Fruit fly (Drosophila melanogaster) S2 (cell line): ENCODE measurements around the gene CG3225.

Source experiments
- CG8478 ChIP-seq: fragments of >200 bp; optimal IDR thresholded peaks from 2 replicates; lab custom pipeline; 2018
- CTCF ChIP-seq, 2 experiments: fragments of >200 bp; optimal IDR thresholded peaks; 2 replicates each; lab custom pipeline; 2018

Gene CG3225

DNA sequence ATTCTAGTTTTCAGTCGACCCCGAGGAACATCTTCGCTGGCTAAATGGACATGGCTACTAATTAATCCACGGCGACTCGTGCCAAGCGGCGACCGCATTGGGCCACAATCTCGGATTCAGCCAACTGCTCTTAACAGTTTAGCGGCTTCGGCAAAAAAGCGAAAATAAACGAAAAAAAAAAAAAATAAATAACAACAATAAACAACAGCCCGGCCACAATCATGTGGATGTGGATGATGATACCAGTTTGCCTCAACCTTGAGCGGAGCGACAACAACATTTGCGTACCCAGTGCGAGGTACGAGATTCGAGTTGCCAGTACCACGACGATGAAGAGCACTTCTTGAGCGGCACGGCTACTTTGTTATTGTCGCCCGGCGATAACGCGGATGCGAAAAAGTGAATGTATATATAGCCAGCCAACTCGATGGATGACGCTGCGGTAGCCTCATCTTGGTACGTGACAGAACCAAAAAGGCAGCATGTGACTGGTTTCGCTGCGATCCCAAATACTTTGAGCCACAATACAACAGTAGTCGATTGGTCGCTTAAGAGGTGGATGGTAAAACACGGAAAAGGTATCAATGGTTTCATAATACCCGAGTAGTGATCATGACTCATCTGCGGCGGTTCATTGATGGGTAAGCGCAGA, 10.0 kb downstream of the CG3225 start:
- TF ChIP-seq CTCF (optimal IDR thresholded peaks at IDR 0.05; lab: Kevin White, UChicago), result no peak
- TF ChIP-seq CG8478 (lab: Kevin White, UChicago), result no peak

DNA sequence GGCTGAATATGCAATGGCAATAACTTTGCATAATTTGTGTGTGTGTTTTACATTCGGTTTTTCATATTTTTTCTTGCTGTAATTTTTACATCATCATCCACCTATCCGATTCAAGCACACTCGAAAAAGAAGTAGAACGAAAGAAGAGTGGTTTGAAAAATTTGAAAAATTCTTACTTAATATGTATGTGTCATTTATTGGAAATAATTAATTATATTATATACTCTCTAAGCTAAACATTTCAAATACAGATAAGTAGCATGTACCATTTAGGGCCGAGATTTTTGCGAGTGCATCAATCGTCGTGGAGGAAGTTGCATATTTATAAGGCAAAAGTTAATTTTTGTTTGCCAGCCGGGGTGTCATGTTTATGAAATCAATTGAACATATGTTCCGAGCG, 11.9 kb downstream of the CG3225 start:
- TF ChIP-seq CG8478 (lab: Kevin White, UChicago), result no peak
- TF ChIP-seq CTCF (optimal IDR thresholded peaks at IDR 0.05; lab: Kevin White, UChicago), result no peak

DNA sequence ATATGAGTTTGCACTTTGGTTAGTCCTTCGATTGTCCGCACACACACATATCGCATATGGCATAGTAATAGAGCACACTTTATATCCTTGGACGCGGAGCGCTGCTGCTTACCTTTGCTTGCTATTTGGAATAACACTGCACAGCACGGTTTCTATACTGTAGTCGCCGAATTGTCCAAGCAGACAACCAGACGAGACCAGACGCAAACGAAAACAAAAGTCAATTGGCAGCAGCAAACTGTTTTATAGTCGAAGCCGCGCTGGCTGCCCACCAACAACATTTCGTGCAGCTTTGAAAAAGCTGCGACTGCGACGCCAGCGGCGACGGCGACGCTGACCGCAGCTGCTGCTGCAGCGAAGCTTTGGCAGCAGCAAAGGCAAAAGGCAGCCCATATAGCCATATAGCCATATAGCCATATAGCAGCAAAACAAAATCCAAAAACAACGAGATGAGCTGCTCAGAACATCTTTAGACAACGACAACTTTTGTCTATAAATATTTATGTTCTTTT, 16.3 kb downstream of the CG3225 start, which contains the start of gene slf:
slf (minus strand) TSS at position 219 of the 512 bp plus-strand sequence.
- no peak for TF ChIP-seq CTCF (optimal IDR thresholded peaks at IDR 0.05; lab: Kevin White, UChicago)
- no peak for TF ChIP-seq CG8478 (lab: Kevin White, UChicago)

DNA sequence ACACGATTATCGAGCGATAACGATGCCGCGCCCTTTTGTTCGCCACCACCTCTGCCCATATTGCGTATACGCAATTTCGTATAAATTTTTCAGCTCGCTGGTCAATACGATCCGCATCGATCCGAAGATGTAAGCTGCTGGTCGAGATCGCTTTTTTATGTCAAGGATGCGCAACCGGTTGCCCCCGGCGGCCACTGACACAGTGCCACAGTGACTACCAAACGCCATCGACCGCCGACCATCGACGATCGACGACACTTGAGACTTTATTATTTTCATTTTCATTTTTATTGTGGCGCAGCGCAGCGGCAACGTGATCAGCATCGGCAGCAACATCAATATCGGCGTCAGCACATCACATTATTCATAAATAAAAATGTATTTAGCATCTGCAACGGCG, 18.0 kb downstream of the CG3225 start:
- no peak for TF ChIP-seq CG8478 (lab: Kevin White, UChicago)
- no peak for TF ChIP-seq CTCF (optimal IDR thresholded peaks at IDR 0.05; lab: Kevin White, UChicago)

DNA sequence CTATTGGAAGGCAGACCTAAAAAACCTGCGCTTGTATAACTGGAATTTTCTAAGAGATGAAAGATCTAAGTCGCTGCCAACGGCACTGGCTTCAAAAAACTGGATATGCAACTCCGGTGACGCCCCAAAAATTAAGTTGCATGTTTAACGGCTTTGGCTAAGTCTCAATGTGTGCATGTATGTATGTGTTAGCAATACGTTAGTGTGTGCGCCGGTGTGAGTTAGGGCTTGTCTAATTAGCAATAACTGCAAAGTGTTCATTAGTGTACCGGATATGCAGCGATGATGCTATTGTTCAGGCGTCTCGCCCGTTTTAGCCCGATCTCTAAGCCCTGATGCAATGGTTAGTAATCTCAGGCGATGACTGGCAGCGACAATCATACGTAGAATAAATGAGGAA, 19.2 kb downstream of the CG3225 start:
- TF ChIP-seq CG8478 (lab: Kevin White, UChicago) (no peak), CTCF (optimal IDR thresholded peaks at IDR 0.05; lab: Kevin White, UChicago) (no peak)

DNA sequence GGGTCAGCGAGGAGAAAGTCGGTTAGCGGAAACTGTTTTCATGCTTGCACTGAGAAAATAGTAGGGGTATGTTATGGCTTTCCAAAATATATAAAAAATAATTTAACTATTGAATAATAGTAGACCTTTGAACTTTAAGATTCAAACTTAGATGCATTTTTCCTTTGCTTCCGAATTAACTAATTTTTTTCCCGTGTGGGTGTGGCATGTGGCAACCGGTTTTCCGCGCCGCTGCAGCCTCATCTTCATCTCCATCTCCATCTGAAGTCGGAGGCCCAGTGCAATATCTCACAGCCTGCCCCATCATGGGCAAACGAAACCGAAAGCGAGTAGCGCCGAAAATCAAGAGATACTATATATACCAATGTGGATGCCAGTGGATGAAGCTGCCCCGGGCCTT, 20.4 kb downstream of the CG3225 start:
- TF ChIP-seq CTCF (optimal IDR thresholded peaks at IDR 0.05; lab: Kevin White, UChicago) (no peak), CG8478 (lab: Kevin White, UChicago) (no peak)

DNA sequence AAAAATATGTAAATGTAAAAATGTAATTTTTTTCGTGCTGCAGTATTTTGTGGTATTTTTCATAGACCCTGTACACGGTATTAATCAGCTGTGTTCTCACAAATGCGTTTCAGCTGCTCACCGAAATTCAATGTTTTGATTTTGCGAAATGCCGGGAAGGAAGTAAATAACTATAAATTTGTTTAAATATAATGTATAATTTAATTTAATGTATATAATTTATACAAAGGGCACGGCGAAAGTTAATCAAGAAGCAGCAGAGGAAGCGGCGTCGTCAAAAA, 23.6 kb downstream of the CG3225 start, which contains the start of gene CG3294:
CG3294 (plus strand) TSS at position 26 of the 281 bp plus-strand sequence.
- TF ChIP-seq CG8478 (lab: Kevin White, UChicago) (no peak), CTCF (optimal IDR thresholded peaks at IDR 0.05; lab: Kevin White, UChicago) (no peak)

DNA sequence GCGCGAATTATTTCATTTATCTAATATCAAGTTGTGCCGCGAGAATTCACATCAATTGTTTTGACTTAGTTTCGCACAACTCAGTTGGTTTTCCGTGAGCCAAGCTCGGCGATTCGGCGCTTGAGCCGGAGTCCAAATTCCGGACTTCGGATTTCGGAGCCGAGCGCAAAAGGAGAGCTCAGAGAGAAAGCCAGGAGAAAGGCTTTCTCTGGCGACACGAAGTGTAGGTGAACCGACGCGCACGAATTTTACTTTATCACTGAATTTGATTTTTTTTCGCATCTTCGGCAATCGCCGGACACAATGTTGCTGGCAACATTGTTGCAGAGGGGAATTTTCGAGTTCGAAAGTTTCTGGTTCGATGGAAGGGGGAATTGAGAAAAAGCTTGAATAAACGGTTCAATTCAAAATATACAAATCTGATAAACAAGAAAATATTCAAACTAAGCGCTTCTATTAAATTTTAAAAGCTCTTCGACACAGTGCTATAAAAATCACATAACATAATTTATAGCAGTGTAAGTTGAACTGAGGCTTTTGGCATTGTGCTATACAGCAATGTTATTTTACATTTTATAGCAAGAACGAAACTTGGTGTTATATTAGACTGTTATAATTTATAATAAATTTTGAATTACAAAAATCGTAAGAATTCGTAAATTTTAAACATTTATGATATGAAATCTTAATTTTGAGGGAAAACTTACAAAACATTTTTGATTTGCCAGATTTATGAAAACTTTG, 24.1 kb downstream of the CG3225 start, which contains the start of gene fipi:
fipi (minus strand) TSS at position 265 of the 744 bp plus-strand sequence.
- no peak for TF ChIP-seq CG8478 (lab: Kevin White, UChicago)
- TF ChIP-seq CTCF (optimal IDR thresholded peaks at IDR 0.05; lab: Kevin White, UChicago), result no peak
